Worm (Caenorhabditis elegans): ENCODE data around the gene ctf-4.
A peak's percentile ranks its signal among the peaks of the same experiment; 100 is the strongest.

The ctf-4 gene

ce11 chrV:10940571-10940991 lies 24.8 kb downstream of the ctf-4 start (continued):
- TF ChIP-seq ceh-100 (GFP tag; IDR thresholded peaks at IDR 0.05): no peak
- TF ChIP-seq F10E7.11 (tag; optimal IDR thresholded peaks at IDR 0.05): no peak
- TF ChIP-seq madf-6 (GFP tag; IDR thresholded peaks at IDR 0.05): no peak
- TF ChIP-seq ceh-91 (GFP tag; IDR thresholded peaks at IDR 0.05): no peak
- TF ChIP-seq dox-1 (GFP tag; IDR thresholded peaks at IDR 0.05): peak; percentile 62
- no peak for TF ChIP-seq somi-1 (GFP tag; optimal IDR thresholded peaks at IDR 0.05)
- TF ChIP-seq ets-4 (GFP tag; optimal IDR thresholded peaks at IDR 0.05): no peak
- TF ChIP-seq sptf-2 (GFP tag; optimal IDR thresholded peaks at IDR 0.05): no peak
- TF ChIP-seq ztf-6 (GFP tag; IDR thresholded peaks at IDR 0.05): no peak
- no peak for TF ChIP-seq C17E4.6 (GFP tag; IDR thresholded peaks at IDR 0.05)
- peak; percentile 29 for TF ChIP-seq gei-17 (GFP tag; optimal IDR thresholded peaks at IDR 0.05)
- no peak for TF ChIP-seq T07F8.4 (tag; optimal IDR thresholded peaks at IDR 0.05)
- TF ChIP-seq akir-1 (GFP tag; optimal IDR thresholded peaks at IDR 0.05): no peak
- no peak for TF ChIP-seq madf-8 (GFP tag; conservative IDR thresholded peaks at IDR 0.05)
- TF ChIP-seq nfya-1 (tag; optimal IDR thresholded peaks at IDR 0.05; ENCODE audit: borderline replicate concordance, insufficient read depth): no peak
- TF ChIP-seq B0019.2 (GFP tag; conservative IDR thresholded peaks at IDR 0.05): no peak
- no peak for TF ChIP-seq ceh-79 (tag; optimal IDR thresholded peaks at IDR 0.05)
- no peak for TF ChIP-seq ekl-4 (GFP tag; IDR thresholded peaks at IDR 0.05)
- TF ChIP-seq hlh-12 (tag; optimal IDR thresholded peaks at IDR 0.05): no peak
- no peak for TF ChIP-seq zim-3 (tag; optimal IDR thresholded peaks at IDR 0.05)
- TF ChIP-seq ztf-3 (GFP tag; optimal IDR thresholded peaks at IDR 0.05): no peak
- TF ChIP-seq egl-18 (GFP tag; IDR thresholded peaks at IDR 0.05): no peak
- TF ChIP-seq F23B12.7 (tag; optimal IDR thresholded peaks at IDR 0.05; ENCODE audit: insufficient read depth): peak; percentile 19
- TF ChIP-seq nhr-80 (tag; optimal IDR thresholded peaks at IDR 0.05): peak; percentile 96
- TF ChIP-seq rcor-1 (GFP tag; IDR thresholded peaks at IDR 0.05): no peak
- TF ChIP-seq rec-8 (tag; optimal IDR thresholded peaks at IDR 0.05): no peak
- no peak for TF ChIP-seq die-1 (tag; optimal IDR thresholded peaks at IDR 0.05)
- peak; percentile 62 for TF ChIP-seq madf-10 (tag; optimal IDR thresholded peaks at IDR 0.05)
- no peak for TF ChIP-seq pha-4 (tag; optimal IDR thresholded peaks at IDR 0.05)

DNA sequence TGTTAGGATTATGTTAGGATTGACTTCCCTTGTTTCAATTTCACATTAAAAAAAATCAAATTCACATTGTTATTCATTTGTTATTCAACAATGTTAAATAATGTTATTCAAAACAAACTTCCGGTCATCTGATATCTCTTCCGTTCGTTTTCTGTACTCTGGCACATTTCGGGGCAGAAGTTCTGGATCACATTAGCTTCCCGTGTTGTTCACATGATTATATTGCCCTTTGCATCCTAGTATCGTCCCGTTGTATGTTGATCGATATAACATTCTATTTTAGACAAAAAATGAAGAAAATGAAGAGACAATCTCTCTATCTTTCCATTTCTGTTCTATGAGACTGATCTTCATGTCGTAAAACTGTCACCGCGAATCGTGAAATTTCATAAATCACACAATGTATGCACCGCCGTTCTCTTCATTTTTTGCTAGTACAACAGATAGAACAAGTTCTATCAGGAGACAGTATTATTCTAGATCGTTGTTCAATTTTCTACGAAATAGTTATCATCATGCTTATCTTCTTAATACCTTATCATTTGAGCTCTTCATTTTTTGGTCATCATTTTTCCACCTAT lies 25.3 kb downstream of the ctf-4 start:
- TF ChIP-seq B0336.3 (GFP tag; IDR thresholded peaks at IDR 0.05) (no peak), atf-7 (tag; optimal IDR thresholded peaks at IDR 0.05) (no peak), mel-28 (tag; optimal IDR thresholded peaks at IDR 0.05; ENCODE audit: borderline replicate concordance) (no peak), nhr-179 (tag; optimal IDR thresholded peaks at IDR 0.05) (no peak), him-1 (tag; optimal IDR thresholded peaks at IDR 0.05) (no peak), Y53G8AR.9 (GFP tag; conservative IDR thresholded peaks at IDR 0.05) (no peak), snpc-4 (GFP tag; optimal IDR thresholded peaks at IDR 0.05) (no peak), snpc-4 (tag; optimal IDR thresholded peaks at IDR 0.05) (no peak), F39B2.1 (GFP tag; IDR thresholded peaks at IDR 0.05) (no peak), athp-1 (tag; optimal IDR thresholded peaks at IDR 0.05) (no peak), dpl-1 (GFP tag; optimal IDR thresholded peaks at IDR 0.05) (no peak), hlh-12 (tag; optimal IDR thresholded peaks at IDR 0.05) (no peak), F22D6.2 (tag; optimal IDR thresholded peaks at IDR 0.05) (no peak), sptf-2 (GFP tag; optimal IDR thresholded peaks at IDR 0.05) (no peak), chd-7 (tag; optimal IDR thresholded peaks at IDR 0.05) (no peak), B0261.1 (tag; optimal IDR thresholded peaks at IDR 0.05) (no peak), K11D2.4 (GFP tag; IDR thresholded peaks at IDR 0.05) (no peak), ztf-18 (tag; optimal IDR thresholded peaks at IDR 0.05) (no peak)

Data from whole organism, young adult.